Worm (Caenorhabditis elegans): ENCODE results near the gene F47B8.1.
"Not testable (repeated sequence)": the region's sequence is repeated elsewhere in the genome, so short reads cannot be mapped to it uniquely, and the experiment has no call there.

The F47B8.1 gene

DNA sequence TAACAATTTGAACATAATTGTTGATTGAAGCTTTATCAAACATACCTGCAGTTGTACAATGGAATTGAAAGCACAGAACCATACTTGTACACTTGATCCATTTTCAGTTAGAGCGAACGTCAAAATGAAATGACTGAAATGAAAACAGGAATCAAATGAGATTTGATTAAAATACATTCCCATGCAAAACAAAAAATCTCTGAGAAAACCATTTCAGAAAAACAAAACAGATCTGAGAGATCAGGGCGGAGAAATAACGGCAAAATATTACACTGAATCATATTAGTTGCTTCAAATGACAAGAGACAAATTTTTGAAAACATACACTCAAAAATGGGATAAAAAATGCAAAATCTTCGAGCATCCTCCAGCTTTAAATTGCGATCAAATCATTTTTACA lies 34.4 kb downstream of the F47B8.1 start, which contains the start of gene srt-33:
Gene srt-33, minus strand, starts transcription at position 101 of the 400 bp plus-strand sequence.
- no peak for TF ChIP-seq B0019.2 (GFP tag; conservative IDR thresholded peaks at IDR 0.05)
- no peak for TF ChIP-seq lin-35 (GFP tag; optimal IDR thresholded peaks at IDR 0.05)
- TF ChIP-seq F57C9.4 (tag; optimal IDR thresholded peaks at IDR 0.05), result no peak
- TF ChIP-seq T07F8.4 (tag; optimal IDR thresholded peaks at IDR 0.05), result no peak
- TF ChIP-seq chd-7 (tag; optimal IDR thresholded peaks at IDR 0.05), result no peak
- no peak for TF ChIP-seq D2030.7 (GFP tag; IDR thresholded peaks at IDR 0.05)
- TF ChIP-seq F49E8.2 (tag; optimal IDR thresholded peaks at IDR 0.05; ENCODE audit: insufficient read depth), result no peak
- no peak for TF ChIP-seq mcd-1 (GFP tag; IDR thresholded peaks at IDR 0.05)
- no peak for TF ChIP-seq somi-1 (GFP tag; optimal IDR thresholded peaks at IDR 0.05)
- no peak for TF ChIP-seq K12H6.12 (tag; optimal IDR thresholded peaks at IDR 0.05)
- TF ChIP-seq gei-17 (GFP tag; optimal IDR thresholded peaks at IDR 0.05), result no peak
- TF ChIP-seq lin-54 (GFP tag; optimal IDR thresholded peaks at IDR 0.05), result no peak
- no peak for TF ChIP-seq madf-8 (GFP tag; conservative IDR thresholded peaks at IDR 0.05)
- no peak for TF ChIP-seq lag-1 (GFP tag; IDR thresholded peaks at IDR 0.05)
- TF ChIP-seq rcor-1 (GFP tag; IDR thresholded peaks at IDR 0.05), result no peak

- TF ChIP-seq B0019.2 (GFP tag; conservative IDR thresholded peaks at IDR 0.05), result 0 out of 2 replicates have a peak, but pooled peaks have one; percentile 19
- TF ChIP-seq F33H1.4 (GFP tag; IDR thresholded peaks at IDR 0.05), result peak; percentile 25; the same call in 1 of the 2 replicates
- peak; percentile 43 for TF ChIP-seq snpc-1.3 (tag; optimal IDR thresholded peaks at IDR 0.05; ENCODE audit: insufficient read depth)
- TF ChIP-seq lsl-1 (GFP tag; optimal IDR thresholded peaks at IDR 0.05), result peak; percentile 19
- TF ChIP-seq D2030.7 (GFP tag; IDR thresholded peaks at IDR 0.05), result peak; percentile 48
- TF ChIP-seq lin-26 (GFP tag; IDR thresholded peaks at IDR 0.05), result peak; percentile 53; the same call in 1 of the 2 replicates
- TF ChIP-seq madf-6 (GFP tag; IDR thresholded peaks at IDR 0.05), result peak; percentile 55
- TF ChIP-seq hsf-1 (GFP tag; IDR thresholded peaks at IDR 0.05), result 0 out of 2 replicates have a peak, but pooled peaks have one; percentile 23
- peak; percentile 51 for TF ChIP-seq tbp1 (GFP tag; optimal IDR thresholded peaks at IDR 0.05)
- TF ChIP-seq mcd-1 (GFP tag; IDR thresholded peaks at IDR 0.05), result peak; percentile 52
- TF ChIP-seq attf-6 (GFP tag; IDR thresholded peaks at IDR 0.05), result peak; percentile 87; the same call in 1 of the 2 replicates
- peak; percentile 90 for TF ChIP-seq snpc-1.1 (tag; optimal IDR thresholded peaks at IDR 0.05; ENCODE audit: insufficient read depth)
- TF ChIP-seq snpc-4 (GFP tag; optimal IDR thresholded peaks at IDR 0.05), result peak; percentile 78
- peak; percentile 68 to 93 (median 85) for TF ChIP-seq snpc-4 (tag; optimal IDR thresholded peaks at IDR 0.05)
- peak; percentile 87 for TF ChIP-seq him-1 (tag; optimal IDR thresholded peaks at IDR 0.05)
Observed at ce11 chrV:14277456-14277855, 36.7 kb downstream of the F47B8.1 start.

DNA sequence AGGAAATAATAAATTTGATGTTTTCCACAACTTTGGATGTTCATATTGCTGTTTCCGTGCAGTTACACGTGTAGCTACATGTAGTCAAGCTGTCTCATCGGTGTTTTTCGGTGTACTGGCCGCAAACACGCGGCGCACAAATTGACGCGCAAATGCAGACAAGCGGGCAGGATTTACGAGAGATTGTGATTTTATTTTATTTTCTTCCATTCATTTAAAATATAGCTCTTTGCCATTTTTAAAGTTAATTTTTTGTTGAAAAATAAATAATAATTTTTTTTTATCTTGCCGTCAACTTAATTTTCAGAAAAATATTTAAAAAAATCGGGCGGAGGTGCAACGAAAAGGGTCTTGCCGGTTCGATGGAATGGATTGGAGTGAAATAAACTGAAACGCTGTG lies 39.9 kb downstream of the F47B8.1 start, which contains the start of gene F40G12.7:
Gene F40G12.7, plus strand, starts transcription at position 301 of the 400 bp plus-strand sequence.
- not testable (repeated sequence) for TF ChIP-seq lsy-27 (tag; optimal IDR thresholded peaks at IDR 0.05; ENCODE audit: borderline replicate concordance, insufficient read depth); ztf-26 (tag; optimal IDR thresholded peaks at IDR 0.05); mes-4 (tag; optimal IDR thresholded peaks at IDR 0.05)

DNA sequence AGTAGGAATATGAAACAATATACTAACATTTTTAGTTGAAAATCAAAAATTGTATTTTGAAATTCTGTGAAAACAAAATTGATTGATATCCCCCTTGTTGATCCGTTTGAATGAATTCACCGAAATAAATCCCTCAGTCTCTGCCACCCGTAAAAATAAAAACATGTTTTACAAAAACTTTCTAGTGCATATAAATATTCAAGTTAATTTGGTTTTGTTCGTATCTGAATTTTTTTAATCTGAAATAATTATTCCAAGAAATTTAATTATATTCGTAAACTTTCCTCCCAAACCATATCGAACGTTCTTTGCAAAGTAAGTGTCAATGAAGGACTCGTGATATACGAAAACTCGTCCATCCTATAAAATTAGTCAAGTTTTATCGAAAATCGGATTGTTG lies 41.1 kb downstream of the F47B8.1 start, which contains the start of gene F40G12.6:
Gene F40G12.6, minus strand, starts transcription at position 101 of the 400 bp plus-strand sequence.
- TF ChIP-seq ekl-4 (GFP tag; IDR thresholded peaks at IDR 0.05), result no peak

DNA sequence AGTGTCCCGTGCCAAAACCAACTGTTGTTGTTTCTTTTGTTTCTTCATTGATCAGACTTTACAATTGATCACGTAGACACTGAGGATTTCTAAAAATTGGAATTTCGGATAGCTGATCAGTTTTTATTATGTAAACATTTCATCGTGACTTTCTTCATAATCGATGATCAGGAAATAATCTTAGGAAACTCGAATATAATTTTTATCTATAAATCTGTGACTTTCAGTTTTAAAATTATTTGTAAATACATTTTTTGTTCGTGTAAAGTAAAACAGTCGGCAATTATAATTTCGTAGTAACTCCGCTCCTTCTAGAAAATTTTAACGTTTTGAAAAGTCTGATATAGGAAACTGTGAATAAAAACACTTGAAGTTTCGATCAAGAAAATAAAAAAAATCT lies 43.4 kb downstream of the F47B8.1 start, which contains the start of gene F40G12.5:
Gene F40G12.5, minus strand, starts transcription at position 101 of the 400 bp plus-strand sequence.
- TF ChIP-seq zim-3 (tag; optimal IDR thresholded peaks at IDR 0.05), result no peak
- no peak for TF ChIP-seq unc-130 (GFP tag; optimal IDR thresholded peaks at IDR 0.05)
- no peak for TF ChIP-seq die-1 (tag; optimal IDR thresholded peaks at IDR 0.05)
- TF ChIP-seq hrde-1 (tag; optimal IDR thresholded peaks at IDR 0.05; ENCODE audit: borderline replicate concordance), result no peak

All from whole organism, young adult.